Worm (Caenorhabditis elegans): Measurements from ENCODE around the gene srh-283.

The srh-283 gene

DNA sequence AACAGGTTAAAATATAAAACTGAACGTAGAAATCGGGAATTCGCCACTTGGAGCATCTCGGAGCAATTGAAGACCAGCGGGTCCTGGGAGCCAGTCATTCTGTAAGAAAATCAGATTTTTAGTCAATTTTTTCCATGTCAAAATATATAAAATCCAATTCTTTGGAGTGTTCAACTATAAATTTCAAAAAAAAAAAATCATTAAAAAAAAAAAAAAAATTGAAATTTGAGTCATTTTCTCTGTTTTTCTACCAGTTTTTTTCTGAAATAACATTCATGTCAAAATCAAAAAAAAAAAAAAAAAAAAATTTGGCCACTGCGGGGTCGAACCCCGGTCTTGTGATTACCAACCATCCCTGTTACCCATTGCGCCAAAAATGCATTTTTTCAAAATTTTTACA, 18.4 kb downstream of the srh-283 start, which contains the start of gene srab-12:
Gene srab-12, minus strand, starts transcription at position 101 of the 400 bp plus-strand sequence.
- TF ChIP-seq ceh-44 (GFP tag; IDR thresholded peaks at IDR 0.05) (no peak), set-16 (GFP tag; IDR thresholded peaks at IDR 0.05) (no peak), ceh-28 (tag; optimal IDR thresholded peaks at IDR 0.05) (no peak), ceh-62 (tag; optimal IDR thresholded peaks at IDR 0.05) (no peak), zip-11 (GFP tag; IDR thresholded peaks at IDR 0.05) (no peak), egl-27 (tag; optimal IDR thresholded peaks at IDR 0.05) (no peak), R02D3.7 (tag; optimal IDR thresholded peaks at IDR 0.05) (no peak), daf-16 (GFP tag; optimal IDR thresholded peaks at IDR 0.05) (no peak), daf-16 (tag; optimal IDR thresholded peaks at IDR 0.05) (no peak)

DNA sequence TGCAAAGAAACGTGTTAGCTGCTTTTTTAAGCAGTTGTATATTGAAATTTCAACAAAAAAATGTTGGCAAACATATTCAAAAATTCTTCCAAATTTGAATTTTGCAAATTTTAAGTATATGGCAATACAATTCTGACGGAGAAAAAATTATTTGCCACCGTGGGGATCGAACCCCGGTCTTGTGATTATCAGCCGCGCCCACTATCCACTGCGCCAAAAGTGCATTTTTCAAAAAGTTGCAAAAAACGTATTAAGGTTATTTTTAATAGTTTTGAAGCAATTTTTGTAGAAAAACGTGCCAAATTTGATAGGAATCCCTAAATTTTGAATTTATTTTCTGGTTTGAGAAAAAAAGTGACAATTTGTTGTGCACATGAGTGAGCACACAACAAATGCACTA, 19.2 kb downstream of the srh-283 start:
- TF ChIP-seq unc-62 (GFP tag; optimal IDR thresholded peaks at IDR 0.05 in 1 of 2) = peak in 1 of 2 experiments; percentile 90
- no peak for TF ChIP-seq unc-62 (tag; optimal IDR thresholded peaks at IDR 0.05)
- TF ChIP-seq zag-1 (tag; optimal IDR thresholded peaks at IDR 0.05) = no peak

DNA sequence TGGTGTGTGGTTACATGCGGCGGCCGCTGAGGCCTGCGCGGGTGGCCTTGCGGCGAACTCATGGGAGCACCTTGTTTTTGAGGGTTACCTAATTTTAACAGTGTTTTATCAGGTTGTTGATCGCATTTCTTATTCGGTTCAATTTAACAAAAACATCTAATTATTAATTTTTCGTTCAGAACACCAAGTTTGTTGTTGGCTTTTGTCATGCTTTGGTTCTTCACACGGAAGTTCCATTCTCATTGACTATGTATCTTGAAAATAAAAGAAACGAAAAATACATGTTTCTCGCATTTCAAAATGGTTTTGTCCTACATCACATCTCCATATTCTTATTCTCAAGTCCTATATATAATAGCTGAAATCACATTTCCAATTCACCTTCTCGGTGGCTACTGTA, 25.0 kb downstream of the srh-283 start, which contains the start of gene srh-290:
Gene srh-290, plus strand, starts transcription at position 301 of the 400 bp plus-strand sequence.
- TF ChIP-seq ces-1 (GFP tag; optimal IDR thresholded peaks at IDR 0.05) (no peak), unc-62 (GFP tag; optimal IDR thresholded peaks at IDR 0.05 in 1 of 2) (peak in 1 of 2 experiments; percentile 20), unc-62 (tag; optimal IDR thresholded peaks at IDR 0.05) (no peak), egl-43 (GFP tag; IDR thresholded peaks at IDR 0.05) (no peak), snpc-4 (tag; optimal IDR thresholded peaks at IDR 0.05) (no peak), spr-3 (GFP tag; optimal IDR thresholded peaks at IDR 0.05) (no peak), daf-12 (tag; optimal IDR thresholded peaks at IDR 0.05) (no peak), aha-1 (tag) (peak; percentile 64), T26A8.4 (GFP tag; IDR thresholded peaks at IDR 0.05) (no peak), dmd-9 (GFP tag; IDR thresholded peaks at IDR 0.05) (no peak), R02D3.7 (tag; optimal IDR thresholded peaks at IDR 0.05) (no peak)

DNA sequence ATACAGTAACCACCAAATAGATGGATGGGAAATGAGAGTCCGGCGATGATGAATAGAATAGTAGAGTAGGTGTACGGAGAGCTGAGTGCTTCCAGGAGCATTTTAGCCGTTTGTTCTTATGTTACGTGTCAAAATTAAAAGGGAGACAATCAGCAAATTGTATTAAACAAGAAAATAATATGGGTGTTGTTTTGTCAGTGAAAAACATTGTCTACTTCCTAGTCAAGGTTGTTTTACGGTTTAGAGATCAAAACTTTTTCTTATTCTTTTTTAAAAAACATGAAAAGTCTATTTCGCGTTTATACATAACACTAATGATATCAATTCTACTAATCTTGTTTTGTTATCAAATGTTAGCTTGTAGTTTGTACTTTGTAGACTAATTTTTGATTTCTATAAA, 28.8 kb downstream of the srh-283 start, which contains the start of gene srh-289:
Gene srh-289, minus strand, starts transcription at position 101 of the 400 bp plus-strand sequence.
- no peak for TF ChIP-seq sdz-12 (GFP tag; optimal IDR thresholded peaks at IDR 0.05)
- no peak for TF ChIP-seq skn-1 (tag; optimal IDR thresholded peaks at IDR 0.05)
- no peak for TF ChIP-seq nhr-11 (tag; optimal IDR thresholded peaks at IDR 0.05)
- TF ChIP-seq daf-16 (GFP tag; optimal IDR thresholded peaks at IDR 0.05) = no peak
- no peak for TF ChIP-seq daf-16 (tag; optimal IDR thresholded peaks at IDR 0.05)
- TF ChIP-seq Y105C5A.15 (GFP tag; IDR thresholded peaks at IDR 0.05) = no peak
- TF ChIP-seq tag-97 (GFP tag; IDR thresholded peaks at IDR 0.05) = no peak
- no peak for TF ChIP-seq F37D6.2 (tag; optimal IDR thresholded peaks at IDR 0.05)
- no peak for TF ChIP-seq nhr-77 (tag; optimal IDR thresholded peaks at IDR 0.05)
- no peak for TF ChIP-seq D1046.2 (GFP tag; IDR thresholded peaks at IDR 0.05)
- no peak for TF ChIP-seq jun-1 (tag; optimal IDR thresholded peaks at IDR 0.05)
- TF ChIP-seq daf-12 (tag; optimal IDR thresholded peaks at IDR 0.05) = no peak
- no peak for TF ChIP-seq T26A8.4 (GFP tag; IDR thresholded peaks at IDR 0.05)
- no peak for TF ChIP-seq lin-29 (GFP tag; IDR thresholded peaks at IDR 0.05)
- no peak for TF ChIP-seq mdl-1 (tag; optimal IDR thresholded peaks at IDR 0.05)
- no peak for TF ChIP-seq vab-7 (GFP tag; IDR thresholded peaks at IDR 0.05)
- TF ChIP-seq ceh-44 (GFP tag; IDR thresholded peaks at IDR 0.05) = no peak

DNA sequence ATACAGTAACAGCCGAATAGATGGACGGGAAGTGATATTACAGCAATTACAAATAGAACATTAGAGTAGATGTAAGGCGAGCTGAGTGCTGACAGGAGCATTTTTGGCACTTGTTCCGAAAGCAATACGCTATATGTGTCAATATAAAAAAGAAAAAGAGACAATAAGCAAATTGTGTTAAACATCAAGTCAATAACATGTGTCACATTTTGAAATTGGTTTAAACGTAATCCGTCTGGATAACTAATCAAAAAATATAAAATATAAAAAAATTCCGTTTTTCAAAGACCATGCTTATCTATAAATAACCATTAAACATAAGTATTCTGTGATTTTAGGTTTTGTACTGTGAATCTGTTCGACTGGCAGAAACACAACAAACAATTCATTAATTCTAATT, 30.5 kb downstream of the srh-283 start, which contains the start of gene srh-288:
Gene srh-288, minus strand, starts transcription at position 101 of the 400 bp plus-strand sequence.
- no peak for TF ChIP-seq jun-1 (tag; optimal IDR thresholded peaks at IDR 0.05)
- no peak for TF ChIP-seq tra-1 (GFP tag; IDR thresholded peaks at IDR 0.05)
- TF ChIP-seq spr-1 (tag; optimal IDR thresholded peaks at IDR 0.05) = no peak
- no peak for TF ChIP-seq ztf-11 (tag; optimal IDR thresholded peaks at IDR 0.05)
- no peak for TF ChIP-seq mxl-3 (GFP tag; optimal IDR thresholded peaks at IDR 0.05)
- no peak for TF ChIP-seq fos-1 (tag; optimal IDR thresholded peaks at IDR 0.05)
- TF ChIP-seq lin-15B (tag; optimal IDR thresholded peaks at IDR 0.05) = no peak
- no peak for TF ChIP-seq lsy-2 (tag; optimal IDR thresholded peaks at IDR 0.05)
- TF ChIP-seq ces-1 (GFP tag; optimal IDR thresholded peaks at IDR 0.05) = no peak
- TF ChIP-seq ceh-28 (tag; optimal IDR thresholded peaks at IDR 0.05) = no peak
- no peak for TF ChIP-seq mes-2 (tag; optimal IDR thresholded peaks at IDR 0.05; ENCODE audit: poor library complexity, severe bottlenecking)
- TF ChIP-seq nhr-237 (tag; optimal IDR thresholded peaks at IDR 0.05) = no peak
- no peak for TF ChIP-seq F10B5.3 (tag; optimal IDR thresholded peaks at IDR 0.05)
